Fruit fly (Drosophila melanogaster) whole organism, larva: ENCODE results near the gene Tpi.

Source experiments
- noc ChIP-seq: fragments of 200-800 bp; sonication (Bioruptor generic); optimal IDR thresholded peaks from 3 replicates; lab custom pipeline; 2019; ENCODE audit warnings: missing biosample characterization, mild to moderate bottlenecking, missing genetic modification characterization, moderate library complexity

The Tpi gene

dm6 chr3R:30102806-30103619 is 31.4 kb downstream of the Tpi start:
- TF ChIP-seq noc (tag; lab: Kevin White, UChicago), result peak; percentile 84

dm6 chr3R:30101389-30101935 is 32.9 kb downstream of the Tpi start:
- no peak for TF ChIP-seq noc (tag; lab: Kevin White, UChicago)

- TF ChIP-seq noc (tag; lab: Kevin White, UChicago), result no peak
These were observed 33.4 kb downstream of the Tpi start for dm6 chr3R:30100976-30101332.

- no peak for TF ChIP-seq noc (tag; lab: Kevin White, UChicago)
These were observed 33.9 kb downstream of the Tpi start for dm6 chr3R:30100325-30100975.

dm6 chr3R:30099341-30099871 is 35.0 kb downstream of the Tpi start:
- peak; percentile 10 for TF ChIP-seq noc (tag; lab: Kevin White, UChicago)

dm6 chr3R:30098229-30098628 is 36.2 kb downstream of the Tpi start:
- no peak for TF ChIP-seq noc (tag; lab: Kevin White, UChicago)

- peak; percentile 79 for TF ChIP-seq noc (tag; lab: Kevin White, UChicago)
These were observed 38.5 kb downstream of the Tpi start for dm6 chr3R:30095855-30096254.

- no peak for TF ChIP-seq noc (tag; lab: Kevin White, UChicago)
These were observed 39.0 kb downstream of the Tpi start for dm6 chr3R:30095381-30095780.

dm6 chr3R:30092700-30093044 is 41.7 kb downstream of the Tpi start:
- TF ChIP-seq noc (tag; lab: Kevin White, UChicago), result peak; percentile 65

- TF ChIP-seq noc (tag; lab: Kevin White, UChicago), result no peak
These were observed 42.4 kb downstream of the Tpi start for dm6 chr3R:30091795-30092699.

dm6 chr3R:30090261-30091006 is 44.0 kb downstream of the Tpi start:
- no peak for TF ChIP-seq noc (tag; lab: Kevin White, UChicago)

- peak; percentile 20 for TF ChIP-seq noc (tag; lab: Kevin White, UChicago)
These were observed 50.3 kb downstream of the Tpi start for dm6 chr3R:30084137-30084536.

- TF ChIP-seq noc (tag; lab: Kevin White, UChicago), result no peak
These were observed 51.2 kb downstream of the Tpi start for dm6 chr3R:30083215-30083614.
